Worm (Caenorhabditis elegans) whole organism, L1 larva: Measurements from ENCODE around the gene C06E1.11.

ENCODE experiments used
- aha-1 ChIP-seq: fragments of 150-350 bp; optimal IDR thresholded peaks from 2 replicates; lab custom pipeline; 2014; ENCODE audit warnings: missing biosample characterization, missing genetic modification characterization
- aly-2 ChIP-seq: fragments of 150-350 bp; optimal IDR thresholded peaks from 2 replicates; lab custom pipeline; 2014; ENCODE audit warnings: missing biosample characterization, missing genetic modification characterization
- nhr-12 ChIP-seq: sonication (generic microtip); optimal IDR thresholded peaks from 2 replicates; lab custom pipeline; 2017; ENCODE audit warnings: missing biosample characterization, missing genetic modification characterization
- nhr-76 ChIP-seq: sonication (generic microtip); optimal IDR thresholded peaks from 2 replicates; lab custom pipeline; 2017; ENCODE audit warnings: missing biosample characterization, missing genetic modification characterization
- sox-4 ChIP-seq: sonication (generic microtip); optimal IDR thresholded peaks from 2 replicates; lab custom pipeline; 2016; ENCODE audit warnings: missing genetic modification characterization, missing compliant biosample characterization
- ztf-11 ChIP-seq, 2 experiments: sonication (generic microtip); optimal IDR thresholded peaks; 2 replicates each; lab custom pipeline; 2016 to 2017; ENCODE audit warnings: missing genetic modification characterization in 2 of 2, missing biosample characterization in 1 of 2, missing compliant biosample characterization in 1 of 2

DNA sequence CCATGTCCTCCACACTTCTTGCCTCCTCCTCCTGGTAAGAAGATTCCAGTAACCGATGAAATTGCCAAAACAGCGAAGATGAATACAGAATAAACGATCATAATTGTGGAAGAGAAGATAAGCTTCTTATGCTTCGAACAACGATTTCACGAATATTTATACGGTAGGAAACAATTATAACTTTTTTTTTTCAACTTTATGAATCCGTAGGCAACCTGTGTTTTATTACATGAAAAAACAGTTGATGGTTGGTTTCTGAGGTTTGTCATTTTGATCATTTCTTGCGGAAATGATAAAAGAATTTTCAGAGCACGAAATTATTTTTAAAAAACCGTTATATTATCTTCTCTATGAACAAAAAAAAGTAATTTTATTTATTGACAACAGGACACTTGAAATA lies 25.6 kb downstream of the C06E1.11 start, which contains the start of gene fipr-16:
- TF ChIP-seq nhr-12 (no peak), ztf-11 (tag; optimal IDR thresholded peaks at IDR 0.05; lab: Kevin White, UChicago) (no peak), sox-4 (tag; lab: Kevin White, UChicago) (no peak), nhr-76 (tag; lab: Kevin White, UChicago) (no peak), aha-1 (tag; lab: Kevin White, UChicago) (no peak), aly-2 (tag; lab: Kevin White, UChicago) (no peak)
